Fruit fly (Drosophila melanogaster) whole organism, pupa: ENCODE data around the gene FBXO11.

Experiments
- CG10348 ChIP-seq: fragments of 200-800 bp; sonication (Bioruptor generic); IDR thresholded peaks from 2 replicates; pipeline ENCODE4 v1.3.6; 2022; ENCODE audit warnings: missing biosample characterization, missing genetic modification characterization
- CG12605 ChIP-seq: fragments of 200-800 bp; sonication (Bioruptor generic); IDR thresholded peaks from 2 replicates; pipeline ENCODE4 v1.3.6; 2022; ENCODE audit warnings: missing biosample characterization, missing genetic modification characterization
- CG13204 ChIP-seq: fragments of 200-800 bp; sonication (Bioruptor generic); optimal IDR thresholded peaks from 2 replicates; lab custom pipeline; 2018; ENCODE audit warnings: missing biosample characterization, mild to moderate bottlenecking, missing genetic modification characterization, moderate library complexity
- CG14655 ChIP-seq: fragments of 200-800 bp; sonication (Bioruptor generic); optimal IDR thresholded peaks from 3 replicates; lab custom pipeline; 2017; ENCODE audit warnings: mild to moderate bottlenecking, missing biosample characterization, missing genetic modification reagents, missing genetic modification characterization
- CG15710 ChIP-seq: fragments of 200-800 bp; sonication (Bioruptor generic); optimal IDR thresholded peaks from 2 replicates; lab custom pipeline; 2018; ENCODE audit warnings: missing biosample characterization, mild to moderate bottlenecking, missing genetic modification characterization, moderate library complexity
- CG17806 ChIP-seq: fragments of 200-800 bp; sonication (Bioruptor generic); optimal IDR thresholded peaks from 2 replicates; lab custom pipeline; 2018; ENCODE audit warnings: missing biosample characterization, mild to moderate bottlenecking, missing genetic modification characterization, moderate library complexity
- CG32121 ChIP-seq: fragments of 200-800 bp; sonication (Bioruptor generic); IDR thresholded peaks from 2 replicates; pipeline ENCODE4 v1.3.6; 2022; ENCODE audit warnings: missing biosample characterization, missing genetic modification characterization
- CG34367 ChIP-seq: fragments of 200-800 bp; sonication (Bioruptor generic); optimal IDR thresholded peaks from 2 replicates; lab custom pipeline; 2018; ENCODE audit warnings: missing biosample characterization, mild to moderate bottlenecking, missing genetic modification characterization
- CG4496 ChIP-seq: fragments of 200-800 bp; sonication (Bioruptor generic); IDR thresholded peaks from 3 replicates; pipeline ENCODE4 v1.3.6; 2022; ENCODE audit warnings: missing biosample characterization, missing genetic modification characterization
- CG8159 ChIP-seq: fragments of 200-800 bp; sonication (Bioruptor generic); optimal IDR thresholded peaks from 3 replicates; lab custom pipeline; 2018; ENCODE audit warnings: missing biosample characterization, mild to moderate bottlenecking, missing genetic modification characterization, moderate library complexity
- CG8301 ChIP-seq: fragments of 200-800 bp; sonication (Bioruptor generic); optimal IDR thresholded peaks from 2 replicates; lab custom pipeline; 2018; ENCODE audit warnings: missing biosample characterization, mild to moderate bottlenecking, missing genetic modification characterization
- CG9948 ChIP-seq: fragments of 200-800 bp; sonication (Bioruptor generic); optimal IDR thresholded peaks from 2 replicates; lab custom pipeline; 2018; ENCODE audit warnings: missing biosample characterization, mild to moderate bottlenecking, missing genetic modification characterization, moderate library complexity
- D1 ChIP-seq: fragments of 200-800 bp; sonication (Bioruptor generic); optimal IDR thresholded peaks from 2 replicates; lab custom pipeline; 2018; ENCODE audit warnings: missing biosample characterization, mild to moderate bottlenecking, missing genetic modification characterization, moderate library complexity
- EcR ChIP-seq: fragments of 200-800 bp; sonication (Bioruptor generic); optimal IDR thresholded peaks from 3 replicates; lab custom pipeline; 2019; ENCODE audit warnings: missing biosample characterization, missing genetic modification characterization, mild to moderate bottlenecking, moderate library complexity, missing genetic modification reagents
- Ets98B ChIP-seq: fragments of 200-800 bp; sonication (Bioruptor generic); IDR thresholded peaks from 2 replicates; pipeline ENCODE4 v1.3.6; 2022; ENCODE audit warnings: missing biosample characterization, missing genetic modification characterization
- Pif1A ChIP-seq: fragments of 200-800 bp; sonication (Bioruptor generic); optimal IDR thresholded peaks from 3 replicates; lab custom pipeline; 2016; ENCODE audit warnings: missing biosample characterization, missing genetic modification characterization
- Pif1B ChIP-seq: fragments of 200-800 bp; sonication (Bioruptor generic); optimal IDR thresholded peaks from 3 replicates; lab custom pipeline; 2016; ENCODE audit warnings: missing biosample characterization, missing genetic modification characterization
- Snoo ChIP-seq: fragments of 200-800 bp; sonication (Bioruptor generic); optimal IDR thresholded peaks from 3 replicates; lab custom pipeline; 2017; ENCODE audit warnings: missing biosample characterization, mild to moderate bottlenecking, missing genetic modification characterization, inconsistent platforms
- fd96Ca ChIP-seq: fragments of 200-800 bp; sonication (Bioruptor generic); IDR thresholded peaks from 3 replicates; pipeline ENCODE4 v1.3.6; 2022; ENCODE audit warnings: missing biosample characterization, missing genetic modification characterization
- gl ChIP-seq: fragments of 200-800 bp; sonication (Bioruptor generic); optimal IDR thresholded peaks from 2 replicates; lab custom pipeline; 2018; ENCODE audit warnings: missing biosample characterization, mild to moderate bottlenecking, missing genetic modification characterization
- rn ChIP-seq: fragments of 200-800 bp; sonication (Bioruptor generic); IDR thresholded peaks from 2 replicates; pipeline ENCODE4 v1.3.6; 2022; ENCODE audit warnings: missing biosample characterization, missing genetic modification characterization

FBXO11 gene

DNA sequence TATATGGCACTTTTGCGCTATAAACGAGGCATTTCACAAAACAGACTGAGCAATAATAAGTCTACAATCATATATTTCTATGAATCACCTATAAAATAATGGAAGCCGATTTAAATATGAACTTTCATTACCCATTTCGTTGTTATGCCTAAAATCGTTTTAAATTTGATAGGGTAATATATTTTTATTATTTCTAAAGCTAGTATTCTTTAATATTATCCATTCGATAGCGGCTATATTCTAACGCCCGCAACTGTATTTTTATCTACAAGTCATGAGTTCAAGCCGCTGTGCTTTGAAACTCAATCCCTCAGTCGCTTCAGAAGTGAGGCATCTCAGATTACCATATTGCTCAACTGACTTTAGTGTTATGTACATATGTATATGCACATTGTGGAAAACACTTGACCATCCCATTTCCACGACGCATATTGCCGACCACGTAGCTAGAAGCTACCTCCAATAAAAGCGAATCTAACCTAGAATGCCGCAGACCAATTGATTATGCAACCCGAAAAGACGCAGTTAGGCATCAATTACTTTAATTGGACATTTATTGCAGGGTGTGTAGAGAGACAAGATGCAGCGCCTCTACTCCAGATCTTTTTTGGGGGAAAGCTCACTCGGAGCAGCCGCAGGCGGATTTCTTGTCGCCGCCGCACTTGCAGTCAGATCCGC lies 25.8 kb downstream of the FBXO11 start:
- TF ChIP-seq CG13204 (GFP tag; lab: Kevin White, UChicago) (no peak), CG8159 (tag; lab: Kevin White, UChicago) (peak; percentile 21), EcR (GFP tag; lab: Kevin White, UChicago) (peak; percentile 8), rn (no peak), CG8301 (tag; lab: Kevin White, UChicago) (no peak), fd96Ca (GFP tag; lab: Robert Waterston, UW) (no peak), D1 (tag; lab: Kevin White, UChicago) (no peak), CG10348 (GFP tag; lab: Robert Waterston, UW) (no peak), Snoo (no peak), Pif1B (no peak), CG4496 (GFP tag; lab: Robert Waterston, UW) (0 out of 3 replicates have a peak, but pooled peaks have one; percentile 21), CG9948 (tag; lab: Kevin White, UChicago) (peak; percentile 3), CG14655 (no peak), CG32121 (no peak)

DNA sequence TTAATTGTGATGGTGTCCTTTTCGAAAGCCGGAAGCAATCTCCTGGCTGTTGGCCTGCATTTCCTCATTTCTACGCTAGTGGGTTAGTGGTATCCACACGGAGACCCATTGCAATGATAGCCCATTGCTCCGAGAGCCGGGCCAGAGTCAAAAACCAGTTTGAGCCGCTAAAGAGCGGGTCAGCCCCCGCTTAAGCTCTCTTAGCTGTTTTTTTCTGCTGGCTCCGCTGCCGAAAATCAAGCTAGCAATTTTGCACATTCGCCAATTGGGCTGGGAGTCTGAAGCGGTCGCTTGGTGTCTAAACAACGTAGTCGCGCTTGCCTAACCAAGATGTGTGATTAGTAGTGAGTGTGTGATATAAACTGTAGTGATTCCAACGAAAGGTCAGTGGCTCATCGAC lies 29.4 kb downstream of the FBXO11 start, which contains the start of gene CG12947:
TSS of gene CG12947 (plus strand) at position 301 of the 400 bp plus-strand sequence.
- peak; percentile 30 for TF ChIP-seq EcR (GFP tag; lab: Kevin White, UChicago)
- 0 out of 2 replicates have a peak, but pooled peaks have one; percentile 12 for TF ChIP-seq CG32121
- TF ChIP-seq CG4496 (GFP tag; lab: Robert Waterston, UW) = peak; percentile 21; the same call in 1 of the 3 replicates
- TF ChIP-seq Ets98B (GFP tag; lab: Robert Waterston, UW) = no peak; the same call in 1 of the 2 replicates
- TF ChIP-seq fd96Ca (GFP tag; lab: Robert Waterston, UW) = no peak
- TF ChIP-seq CG10348 (GFP tag; lab: Robert Waterston, UW) = no peak
- no peak for TF ChIP-seq gl (tag; lab: Kevin White, UChicago)
- TF ChIP-seq CG34367 (tag; lab: Kevin White, UChicago) = no peak

DNA sequence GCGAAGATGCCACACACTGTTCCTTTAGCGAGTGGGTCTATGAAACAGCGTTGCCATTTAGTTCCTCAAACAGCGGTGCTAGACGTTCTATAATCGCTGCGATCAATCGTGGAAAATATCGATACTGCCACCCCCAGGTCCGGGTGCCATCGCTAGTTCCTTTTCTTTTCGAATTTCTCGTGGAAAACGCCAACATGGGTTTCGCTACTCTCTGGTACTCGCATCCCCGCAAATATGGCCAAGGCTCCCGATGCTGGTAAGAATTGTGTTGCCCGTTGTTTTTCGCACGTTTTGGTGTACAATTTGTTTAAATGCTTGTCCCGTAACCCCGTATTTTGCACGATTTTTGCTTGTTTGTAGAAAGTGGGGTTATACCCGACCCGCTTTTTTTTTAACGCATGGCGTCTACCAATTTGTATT lies 31.2 kb downstream of the FBXO11 start, which contains the start of gene RpS29:
TSS of gene RpS29 (plus strand) at position 102 of the 420 bp plus-strand sequence.
- peak; percentile 17 for TF ChIP-seq gl (tag; lab: Kevin White, UChicago)
- TF ChIP-seq CG32121 = peak; percentile 26; the same call in 1 of the 2 replicates
- TF ChIP-seq CG15710 (tag; lab: Kevin White, UChicago) = peak; percentile 17
- TF ChIP-seq Pif1A (GFP tag; lab: Kevin White, UChicago) = no peak
- TF ChIP-seq CG4496 (GFP tag; lab: Robert Waterston, UW) = peak; percentile 78; the same call in 2 of the 3 replicates
- no peak for TF ChIP-seq CG17806
- no peak for TF ChIP-seq Pif1B
- peak; percentile 41 for TF ChIP-seq CG8159 (tag; lab: Kevin White, UChicago)
- no peak for TF ChIP-seq CG10348 (GFP tag; lab: Robert Waterston, UW)
- TF ChIP-seq Ets98B (GFP tag; lab: Robert Waterston, UW) = peak; percentile 57
- TF ChIP-seq CG9948 (tag; lab: Kevin White, UChicago) = no peak
- no peak for TF ChIP-seq CG14655
- TF ChIP-seq EcR (GFP tag; lab: Kevin White, UChicago) = peak; percentile 22
- TF ChIP-seq rn = peak; percentile 38; the same call in 1 of the 2 replicates
- TF ChIP-seq CG12605 (GFP tag; lab: Robert Waterston, UW) = peak; percentile 26; the same call in 1 of the 2 replicates
- TF ChIP-seq Snoo = peak; percentile 64
- TF ChIP-seq D1 (tag; lab: Kevin White, UChicago) = no peak
- TF ChIP-seq CG8301 (tag; lab: Kevin White, UChicago) = peak; percentile 16
- peak; percentile 30 for TF ChIP-seq CG34367 (tag; lab: Kevin White, UChicago)
- TF ChIP-seq CG13204 (GFP tag; lab: Kevin White, UChicago) = no peak
- TF ChIP-seq fd96Ca (GFP tag; lab: Robert Waterston, UW) = peak; percentile 54; the same call in 1 of the 3 replicates

DNA sequence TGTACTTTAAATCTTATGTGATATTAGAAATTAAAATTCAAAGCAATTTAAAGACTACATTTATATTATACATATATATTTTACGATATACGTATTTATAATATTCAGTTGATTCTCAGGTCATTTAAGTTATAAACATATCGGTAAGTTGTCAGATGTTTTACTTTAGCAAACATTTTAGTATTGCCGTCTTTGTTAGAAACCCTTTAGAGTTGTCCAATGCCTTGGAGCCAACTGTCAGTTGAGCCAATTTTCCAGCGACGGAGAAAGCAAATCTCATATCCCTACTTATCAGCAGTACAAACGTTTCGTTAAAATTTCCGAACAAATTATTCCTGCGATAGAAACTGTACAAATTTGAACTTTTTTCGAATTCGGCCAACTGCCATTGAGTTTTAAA lies 34.3 kb downstream of the FBXO11 start, which contains the start of gene topi:
TSS of gene topi (plus strand) at position 301 of the 400 bp plus-strand sequence.
- TF ChIP-seq D1 (tag; lab: Kevin White, UChicago) (no peak), rn (no peak), gl (tag; lab: Kevin White, UChicago) (no peak), CG14655 (no peak), CG32121 (no peak), CG9948 (tag; lab: Kevin White, UChicago) (no peak), EcR (GFP tag; lab: Kevin White, UChicago) (no peak), CG12605 (GFP tag; lab: Robert Waterston, UW) (no peak), CG4496 (GFP tag; lab: Robert Waterston, UW) (no peak), CG34367 (tag; lab: Kevin White, UChicago) (no peak), CG17806 (no peak), Pif1B (no peak), Snoo (no peak)

DNA sequence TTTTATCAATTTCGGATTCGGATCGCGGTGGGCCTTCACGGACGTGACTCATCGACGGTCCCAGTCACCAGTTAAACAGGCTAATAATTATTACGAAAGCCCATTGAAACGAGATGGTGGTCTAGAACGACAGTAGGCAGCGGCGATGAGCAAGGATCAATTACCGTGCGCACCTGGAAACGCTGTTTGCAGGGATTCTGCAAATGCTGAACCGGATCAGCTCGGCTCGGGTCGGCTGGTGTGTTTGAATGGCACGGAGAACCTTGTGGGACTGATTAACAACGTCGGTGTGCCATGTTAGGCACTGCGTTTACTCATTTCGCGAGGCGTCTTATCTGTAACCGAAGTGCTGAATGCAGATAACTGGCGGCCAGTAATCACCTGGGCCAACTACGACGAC lies 35.0 kb downstream of the FBXO11 start, which contains the start of gene Whamy:
TSS of gene Whamy (minus strand) at position 273 of the 400 bp plus-strand sequence.
- TF ChIP-seq CG13204 (GFP tag; lab: Kevin White, UChicago) = no peak
- no peak for TF ChIP-seq D1 (tag; lab: Kevin White, UChicago)
- no peak for TF ChIP-seq CG9948 (tag; lab: Kevin White, UChicago)
- no peak for TF ChIP-seq Pif1B
- no peak for TF ChIP-seq CG12605 (GFP tag; lab: Robert Waterston, UW)
- TF ChIP-seq CG14655 = no peak
- TF ChIP-seq CG4496 (GFP tag; lab: Robert Waterston, UW) = no peak
- no peak for TF ChIP-seq CG8301 (tag; lab: Kevin White, UChicago)
- TF ChIP-seq EcR (GFP tag; lab: Kevin White, UChicago) = no peak
- TF ChIP-seq CG10348 (GFP tag; lab: Robert Waterston, UW) = no peak
- TF ChIP-seq fd96Ca (GFP tag; lab: Robert Waterston, UW) = no peak
- TF ChIP-seq, all 21 proteins: peak for 0
